Worm (Caenorhabditis elegans): ENCODE measurements around the gene sre-6.

- TF ChIP-seq elt-4 (tag; optimal IDR thresholded peaks at IDR 0.05) (no peak), lin-11 (tag; optimal IDR thresholded peaks at IDR 0.05) (no peak), unc-42 (tag; optimal IDR thresholded peaks at IDR 0.05) (no peak), hlh-8 (tag; optimal IDR thresholded peaks at IDR 0.05) (no peak), pqm-1 (tag; optimal IDR thresholded peaks at IDR 0.05) (no peak), fkh-6 (tag; optimal IDR thresholded peaks at IDR 0.05) (no peak), ceh-22 (tag; optimal IDR thresholded peaks at IDR 0.05) (no peak), ama-1 (optimal IDR thresholded peaks at IDR 0.05) (no peak), hlh-15 (tag; optimal IDR thresholded peaks at IDR 0.05) (no peak)
These were observed 39.0 kb downstream of the sre-6 start for ce11 chrV:10723583-10723982.
